Worm (Caenorhabditis elegans) whole organism, young adult: ENCODE results near the gene C47D12.4.

ENCODE experiments used
- B0336.3 ChIP-seq: fragments of 200-800 bp; sonication (Bioruptor generic); IDR thresholded peaks from 2 replicates; pipeline ENCODE4 v1.3.6; 2022; ENCODE audit warnings: missing genetic modification characterization, missing compliant biosample characterization
- F22D6.2 ChIP-seq: sonication (generic microtip); optimal IDR thresholded peaks from 2 replicates; lab custom pipeline; 2016; ENCODE audit warnings: mild to moderate bottlenecking, missing genetic modification characterization, missing compliant biosample characterization
- F39B2.1 ChIP-seq: fragments of 200-800 bp; sonication (Bioruptor generic); IDR thresholded peaks from 2 replicates; pipeline ENCODE4 v1.3.6; 2022; ENCODE audit warnings: missing genetic modification reagents, missing genetic modification characterization, missing compliant biosample characterization
- F52B5.7 ChIP-seq: sonication (generic microtip); optimal IDR thresholded peaks from 2 replicates; lab custom pipeline; 2016; ENCODE audit warnings: mild to moderate bottlenecking, missing genetic modification characterization, missing compliant biosample characterization
- K12H6.12 ChIP-seq: fragments of 200-800 bp; sonication (Bioruptor generic); optimal IDR thresholded peaks from 2 replicates; lab custom pipeline; 2018; ENCODE audit warnings: mild to moderate bottlenecking, missing genetic modification characterization, missing compliant biosample characterization
- Y53G8AR.9 ChIP-seq: fragments of 200-800 bp; sonication (Bioruptor generic); conservative IDR thresholded peaks from 2 replicates; pipeline ENCODE4 v1.3.6; 2022; ENCODE audit warnings: missing genetic modification reagents, missing genetic modification characterization, missing compliant biosample characterization
- Y67H2A.10 ChIP-seq: fragments of 200-800 bp; sonication (Bioruptor generic); conservative IDR thresholded peaks from 2 replicates; pipeline ENCODE4 v1.3.6; 2022; ENCODE audit warnings: missing genetic modification reagents, missing genetic modification characterization, missing compliant biosample characterization
- Y95B8A.8 ChIP-seq: fragments of 200-800 bp; sonication (Bioruptor generic); IDR thresholded peaks from 2 replicates; pipeline ENCODE4 v1.3.6; 2022; ENCODE audit warnings: missing genetic modification reagents, missing genetic modification characterization, missing compliant biosample characterization
- ama-1 ChIP-seq, 3 experiments: fragments of 150-350 bp in 1 of 3; sonication (generic microtip) in 2 of 3; optimal IDR thresholded peaks; 2 replicates each; lab custom pipeline; 2014 to 2018; ENCODE audit warnings: missing biosample characterization in 2 of 3, missing genetic modification characterization in 2 of 3, missing genetic modification reagents in 2 of 3
- athp-1 ChIP-seq: sonication (generic microtip); optimal IDR thresholded peaks from 2 replicates; lab custom pipeline; 2017; ENCODE audit warnings: mild to moderate bottlenecking, missing genetic modification characterization, missing compliant biosample characterization
- attf-3 ChIP-seq: fragments of 200-800 bp; sonication (Bioruptor generic); conservative IDR thresholded peaks from 2 replicates; pipeline ENCODE4 v1.3.6; 2022; ENCODE audit warnings: missing genetic modification reagents, missing genetic modification characterization, missing compliant biosample characterization
- attf-5 ChIP-seq: fragments of 200-800 bp; sonication (Bioruptor generic); optimal IDR thresholded peaks from 2 replicates; lab custom pipeline; 2018; ENCODE audit warnings: mild to moderate bottlenecking, missing genetic modification characterization, missing compliant biosample characterization
- attf-6 ChIP-seq: fragments of 200-800 bp; sonication (Bioruptor generic); IDR thresholded peaks from 2 replicates; pipeline ENCODE4 v1.3.6; 2022; ENCODE audit warnings: missing genetic modification reagents, missing genetic modification characterization, missing compliant biosample characterization
- ceh-100 ChIP-seq: fragments of 200-800 bp; sonication (Bioruptor generic); IDR thresholded peaks from 2 replicates; pipeline ENCODE4 v1.3.6; 2022; ENCODE audit warnings: missing genetic modification reagents, missing genetic modification characterization, missing compliant biosample characterization
- ceh-40 ChIP-seq: fragments of 200-800 bp; sonication (Bioruptor generic); IDR thresholded peaks from 2 replicates; pipeline ENCODE4 v1.3.6; 2022; ENCODE audit warnings: missing genetic modification characterization, missing compliant biosample characterization
- dox-1 ChIP-seq: fragments of 200-800 bp; sonication (Bioruptor generic); IDR thresholded peaks from 2 replicates; pipeline ENCODE4 v1.3.6; 2022; ENCODE audit warnings: missing genetic modification reagents, missing genetic modification characterization, missing compliant biosample characterization
- dpff-1 ChIP-seq: sonication (generic microtip); optimal IDR thresholded peaks from 2 replicates; lab custom pipeline; 2017; ENCODE audit warnings: mild to moderate bottlenecking, missing genetic modification characterization, missing compliant biosample characterization
- ekl-4 ChIP-seq: fragments of 200-800 bp; sonication (Bioruptor generic); IDR thresholded peaks from 2 replicates; pipeline ENCODE4 v1.3.6; 2022; ENCODE audit warnings: missing genetic modification reagents, missing genetic modification characterization, missing compliant biosample characterization
- him-1 ChIP-seq: sonication (generic microtip); optimal IDR thresholded peaks from 2 replicates; lab custom pipeline; 2016; ENCODE audit warnings: missing genotype, missing genetic modification reagents, missing genetic modification characterization, missing compliant biosample characterization
- hmg-1.2 ChIP-seq: fragments of 200-800 bp; sonication (Bioruptor generic); IDR thresholded peaks from 2 replicates; pipeline ENCODE4 v1.3.6; 2022; ENCODE audit warnings: missing genetic modification reagents, missing genetic modification characterization, missing compliant biosample characterization
- hsf-1 ChIP-seq: fragments of 200-800 bp; sonication (Bioruptor generic); IDR thresholded peaks from 2 replicates; pipeline ENCODE4 v1.3.6; 2022; ENCODE audit warnings: missing genetic modification reagents, missing genetic modification characterization, missing compliant biosample characterization
- let-526 ChIP-seq: fragments of 200-800 bp; sonication (Bioruptor generic); IDR thresholded peaks from 2 replicates; pipeline ENCODE4 v1.3.6; 2022; ENCODE audit warnings: missing genetic modification reagents, missing genetic modification characterization, missing compliant biosample characterization
- lin-35 ChIP-seq, 3 experiments: fragments of 150-350 bp in 2 of 3; sonication (generic microtip) in 1 of 3; optimal IDR thresholded peaks; 2 replicates each; lab custom pipeline; 2014 to 2018; ENCODE audit warnings: missing biosample characterization in 3 of 3, missing genetic modification characterization in 3 of 3, missing genetic modification reagents in 3 of 3
- lin-40 ChIP-seq: sonication (generic microtip); optimal IDR thresholded peaks from 2 replicates; lab custom pipeline; 2016; ENCODE audit warnings: missing genetic modification characterization, mild to moderate bottlenecking, missing compliant biosample characterization, missing genotype, missing genetic modification reagents
- lin-54 ChIP-seq: fragments of 200-800 bp; sonication (Bioruptor generic); optimal IDR thresholded peaks from 2 replicates; lab custom pipeline; 2018; ENCODE audit warnings: mild to moderate bottlenecking, missing genetic modification characterization, missing compliant biosample characterization
- lir-1 ChIP-seq: fragments of 200-800 bp; sonication (Bioruptor generic); conservative IDR thresholded peaks from 2 replicates; pipeline ENCODE4 v1.3.6; 2022; ENCODE audit warnings: missing genetic modification reagents, missing genetic modification characterization, missing compliant biosample characterization
- lsl-1 ChIP-seq: fragments of 200-800 bp; sonication (Bioruptor generic); optimal IDR thresholded peaks from 2 replicates; lab custom pipeline; 2018; ENCODE audit warnings: mild to moderate bottlenecking, missing genetic modification characterization, moderate library complexity, missing compliant biosample characterization
- madf-6 ChIP-seq: fragments of 200-800 bp; sonication (Bioruptor generic); IDR thresholded peaks from 2 replicates; pipeline ENCODE4 v1.3.6; 2022; ENCODE audit warnings: missing genetic modification reagents, missing genetic modification characterization, missing compliant biosample characterization
- mes-4 ChIP-seq: sonication (generic microtip); optimal IDR thresholded peaks from 2 replicates; lab custom pipeline; 2016; ENCODE audit warnings: missing genotype, missing genetic modification characterization, missing compliant biosample characterization
- nfya-1 ChIP-seq: sonication (generic microtip); optimal IDR thresholded peaks from 2 replicates; lab custom pipeline; 2017; ENCODE audit warnings: antibody characterized with exemption, missing compliant biosample characterization, missing genetic modification characterization, borderline replicate concordance; ENCODE audit not compliant: insufficient read depth
- nfya-2 ChIP-seq: fragments of 200-800 bp; sonication (Bioruptor generic); IDR thresholded peaks from 2 replicates; pipeline ENCODE4 v1.3.6; 2022; ENCODE audit warnings: missing genetic modification reagents, missing genetic modification characterization, missing compliant biosample characterization
- nhr-120 ChIP-seq: fragments of 200-800 bp; sonication (Bioruptor generic); IDR thresholded peaks from 2 replicates; pipeline ENCODE4 v1.3.6; 2022; ENCODE audit warnings: missing genetic modification characterization, missing compliant biosample characterization
- nhr-80 ChIP-seq: sonication (generic microtip); optimal IDR thresholded peaks from 2 replicates; lab custom pipeline; 2016; ENCODE audit warnings: missing genetic modification characterization, missing compliant biosample characterization
- pha-4 ChIP-seq: fragments of 150-350 bp; sonication (generic microtip); optimal IDR thresholded peaks from 2 replicates; lab custom pipeline; 2014; ENCODE audit warnings: missing biosample characterization, missing genetic modification reagents, missing genetic modification characterization
- rcor-1 ChIP-seq: fragments of 200-800 bp; sonication (Bioruptor generic); IDR thresholded peaks from 2 replicates; pipeline ENCODE4 v1.3.6; 2022; ENCODE audit warnings: missing genetic modification reagents, missing genetic modification characterization, missing compliant biosample characterization
- rec-8 ChIP-seq, 2 experiments: sonication (generic microtip); optimal IDR thresholded peaks; 2 replicates each; lab custom pipeline; 2016; ENCODE audit warnings: mild to moderate bottlenecking in 2 of 2, missing genetic modification characterization in 2 of 2, missing genetic modification reagents in 2 of 2, missing genotype in 2 of 2, missing biosample characterization in 1 of 2, missing compliant biosample characterization in 1 of 2, moderate library complexity in 1 of 2
- sdz-38 ChIP-seq: sonication (generic microtip); optimal IDR thresholded peaks from 2 replicates; lab custom pipeline; 2016; ENCODE audit warnings: missing genotype, missing genetic modification characterization, missing compliant biosample characterization
- snpc-1.3 ChIP-seq: sonication (generic microtip); optimal IDR thresholded peaks from 2 replicates; lab custom pipeline; 2017; ENCODE audit warnings: missing genetic modification characterization, mild to moderate bottlenecking, missing compliant biosample characterization, antibody characterized with exemption, moderate library complexity, missing genotype, missing genetic modification reagents; ENCODE audit not compliant: insufficient read depth
- snpc-3.4 ChIP-seq: sonication (generic microtip); optimal IDR thresholded peaks from 2 replicates; lab custom pipeline; 2017; ENCODE audit warnings: missing genetic modification characterization, mild to moderate bottlenecking, missing compliant biosample characterization, antibody characterized with exemption, moderate library complexity, missing genotype, missing genetic modification reagents
- snpc-4 ChIP-seq, 5 experiments: fragments of 150-350 bp in 1 of 5; sonication (generic microtip) in 4 of 5; optimal IDR thresholded peaks; 2 replicates each; lab custom pipeline; 2014 to 2018; ENCODE audit warnings: missing genetic modification characterization in 5 of 5, missing biosample characterization in 3 of 5, antibody characterized with exemption in 2 of 5, mild to moderate bottlenecking in 2 of 5, missing compliant biosample characterization in 2 of 5, missing genotype in 2 of 5, moderate library complexity in 2 of 5, missing genetic modification reagents in 1 of 5
- sptf-2 ChIP-seq: fragments of 200-800 bp; sonication (Bioruptor generic); optimal IDR thresholded peaks from 2 replicates; lab custom pipeline; 2018; ENCODE audit warnings: mild to moderate bottlenecking, missing genetic modification characterization, missing compliant biosample characterization
- tbx-9 ChIP-seq: sonication (generic microtip); optimal IDR thresholded peaks from 2 replicates; lab custom pipeline; 2016; ENCODE audit warnings: borderline replicate concordance, missing genetic modification characterization, inconsistent platforms, missing compliant biosample characterization
- zim-3 ChIP-seq: sonication (generic microtip); optimal IDR thresholded peaks from 2 replicates; lab custom pipeline; 2017; ENCODE audit warnings: mild to moderate bottlenecking, missing genetic modification characterization, moderate library complexity, missing compliant biosample characterization
- ztf-25 ChIP-seq: fragments of 200-800 bp; sonication (Bioruptor generic); IDR thresholded peaks from 2 replicates; pipeline ENCODE4 v1.3.6; 2022; ENCODE audit warnings: missing genetic modification reagents, missing genetic modification characterization, missing compliant biosample characterization
- ztf-26 ChIP-seq: sonication (generic microtip); optimal IDR thresholded peaks from 2 replicates; lab custom pipeline; 2017; ENCODE audit warnings: missing genetic modification characterization, missing compliant biosample characterization
- ztf-28 ChIP-seq: fragments of 200-800 bp; sonication (Bioruptor generic); IDR thresholded peaks from 2 replicates; pipeline ENCODE4 v1.3.6; 2022; ENCODE audit warnings: missing genetic modification reagents, missing genetic modification characterization, missing compliant biosample characterization

Gene C47D12.4

DNA sequence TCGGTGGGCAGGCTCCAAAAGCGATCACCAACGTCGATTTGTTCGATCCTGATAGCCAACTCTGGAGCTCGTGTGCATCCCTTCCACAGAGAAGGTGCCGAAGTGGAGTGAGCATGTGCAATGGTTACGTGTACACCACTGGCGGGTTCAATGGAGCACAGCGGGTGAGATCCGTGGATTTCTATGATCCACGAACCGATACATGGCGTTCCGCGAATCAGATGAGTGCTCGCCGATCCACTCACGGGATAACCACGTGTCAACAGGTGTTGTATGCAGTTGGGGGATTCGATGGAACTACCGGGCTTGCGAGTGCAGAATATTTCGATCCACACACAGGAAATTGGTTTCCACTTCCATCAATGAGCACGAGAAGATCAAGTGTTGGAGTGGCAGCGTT lies 9.3 kb downstream of the C47D12.4 start (continued):
- TF ChIP-seq Y67H2A.10 (GFP tag; lab: Robert Waterston, UW) = no peak
- no peak for TF ChIP-seq lir-1 (GFP tag; lab: Robert Waterston, UW)
- no peak for TF ChIP-seq mes-4 (tag; lab: Kevin White, UChicago)
- no peak for TF ChIP-seq ceh-100 (GFP tag; lab: Robert Waterston, UW)
- no peak for TF ChIP-seq Y95B8A.8 (GFP tag; lab: Robert Waterston, UW)
- 0 out of 2 replicates have a peak, but pooled peaks have one; percentile 6 for TF ChIP-seq hmg-1.2 (GFP tag; lab: Robert Waterston, UW)
- peak; percentile 44 for TF ChIP-seq madf-6 (GFP tag; lab: Robert Waterston, UW)
- no peak for TF ChIP-seq attf-3
- no peak for TF ChIP-seq F22D6.2
- TF ChIP-seq tbx-9 (tag; lab: Kevin White, UChicago) = no peak
- no peak for TF ChIP-seq ztf-28 (GFP tag; lab: Robert Waterston, UW)
- TF ChIP-seq rcor-1 (GFP tag; lab: Robert Waterston, UW) = no peak
- TF ChIP-seq snpc-4 (GFP tag; optimal IDR thresholded peaks at IDR 0.05; lab: Kevin White, UChicago) = no peak
- no peak for TF ChIP-seq snpc-4 (tag; optimal IDR thresholded peaks at IDR 0.05; lab: Kevin White, UChicago)
- no peak for TF ChIP-seq lin-54
- TF ChIP-seq lsl-1 (GFP tag; lab: Kevin White, UChicago) = no peak
- peak; percentile 46 for TF ChIP-seq F52B5.7 (tag; lab: Kevin White, UChicago)
- no peak for TF ChIP-seq pha-4 (tag; lab: Kevin White, UChicago)
- no peak for TF ChIP-seq F39B2.1
- 0 out of 2 replicates have a peak, but pooled peaks have one; percentile 39 for TF ChIP-seq nfya-2 (GFP tag; lab: Robert Waterston, UW)
- TF ChIP-seq sdz-38 (tag; lab: Kevin White, UChicago) = no peak
- no peak for TF ChIP-seq nhr-120 (GFP tag; lab: Robert Waterston, UW)
- no peak for TF ChIP-seq dox-1
- no peak for TF ChIP-seq dpff-1
- no peak for TF ChIP-seq lin-40 (tag; lab: Kevin White, UChicago)
- TF ChIP-seq ekl-4 (GFP tag; lab: Robert Waterston, UW) = 0 out of 2 replicates have a peak, but pooled peaks have one; percentile 17
- no peak for TF ChIP-seq nhr-80 (tag; lab: Kevin White, UChicago)
- TF ChIP-seq nfya-1 (tag; lab: Kevin White, UChicago) = no peak
- TF ChIP-seq let-526 (GFP tag; lab: Robert Waterston, UW) = no peak
- TF ChIP-seq attf-6 = 0 out of 2 replicates have a peak, but pooled peaks have one; percentile 23
- no peak for TF ChIP-seq snpc-3.4
- TF ChIP-seq ama-1 (optimal IDR thresholded peaks at IDR 0.05; lab: Kevin White, UChicago) = no peak
- TF ChIP-seq ama-1 (GFP tag; optimal IDR thresholded peaks at IDR 0.05; lab: Kevin White, UChicago) = no peak
- TF ChIP-seq sptf-2 (GFP tag; lab: Kevin White, UChicago) = no peak
- 0 out of 2 replicates have a peak, but pooled peaks have one; percentile 46 for TF ChIP-seq ztf-25
- no peak for TF ChIP-seq him-1 (tag; lab: Kevin White, UChicago)
- no peak for TF ChIP-seq Y53G8AR.9 (GFP tag; lab: Robert Waterston, UW)
- TF ChIP-seq rec-8 (tag; optimal IDR thresholded peaks at IDR 0.05; lab: Kevin White, UChicago) = no peak
- no peak for TF ChIP-seq K12H6.12 (tag; lab: Kevin White, UChicago)
- TF ChIP-seq lin-35 (GFP tag; optimal IDR thresholded peaks at IDR 0.05; lab: Kevin White, UChicago) = no peak
- peak; percentile 76 for TF ChIP-seq B0336.3
- TF ChIP-seq attf-5 (GFP tag; lab: Kevin White, UChicago) = peak; percentile 0
- TF ChIP-seq hsf-1 = no peak
- no peak for TF ChIP-seq ceh-40 (GFP tag; lab: Robert Waterston, UW)
- peak; percentile 27 for TF ChIP-seq athp-1 (tag; lab: Kevin White, UChicago)
- TF ChIP-seq ztf-26 (tag; lab: Kevin White, UChicago) = no peak
- TF ChIP-seq zim-3 = peak; percentile 9
- no peak for TF ChIP-seq snpc-1.3 (tag; lab: Kevin White, UChicago)
- TF ChIP-seq, all 124 proteins: peak for 14
